Fruit fly (Drosophila melanogaster): ENCODE measurements around the gene CG5421.

The CG5421 gene

DNA sequence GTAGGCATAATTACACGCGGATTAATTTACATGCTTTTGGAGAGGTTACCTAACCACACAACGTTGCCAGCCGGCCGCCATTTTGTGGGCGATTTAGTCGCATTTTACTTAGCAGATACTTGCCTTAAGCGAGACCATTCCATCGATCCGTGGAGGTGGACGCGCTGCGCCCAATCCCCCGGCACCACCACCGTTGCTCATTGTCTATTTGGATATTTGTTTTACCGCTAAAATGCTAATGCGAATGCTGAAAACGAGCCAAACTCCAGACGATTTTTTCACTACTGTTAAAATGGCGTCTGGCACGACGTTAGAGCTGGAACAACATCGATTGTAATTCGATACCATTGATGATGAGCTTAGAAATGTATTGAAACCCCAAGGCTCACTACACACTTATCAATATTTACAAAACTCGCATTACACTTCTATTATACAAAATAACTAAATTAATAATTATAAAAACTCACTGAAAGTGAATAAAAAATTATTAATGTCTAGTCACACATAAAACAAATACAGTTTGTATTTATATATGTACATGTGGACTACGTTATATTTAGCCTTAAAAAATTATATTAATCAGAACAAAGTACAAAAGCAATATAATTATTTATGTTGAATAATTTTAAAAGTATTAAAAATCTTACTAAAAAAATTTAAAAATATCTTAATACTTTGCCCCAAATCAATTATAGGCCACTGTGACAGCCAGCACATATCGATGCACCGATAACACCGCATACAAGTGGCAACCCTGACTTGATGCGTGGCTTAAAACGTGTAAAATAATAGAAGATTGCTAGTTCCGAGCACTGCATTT is 14.0 kb downstream of the CG5421 start, which contains the start of gene eRF3 (continued):
- TF ChIP-seq Max (GFP tag; optimal IDR thresholded peaks at IDR 0.05) (peak; percentile 48), run (tag; optimal IDR thresholded peaks at IDR 0.05) (no peak), gcm (GFP tag; optimal IDR thresholded peaks at IDR 0.05) (peak; percentile 54), CG32772 (GFP tag; IDR thresholded peaks at IDR 0.05) (peak; percentile 79), crc (GFP tag; optimal IDR thresholded peaks at IDR 0.05) (no peak), CG9215 (GFP tag; IDR thresholded peaks at IDR 0.05) (peak; percentile 80), nau (GFP tag; optimal IDR thresholded peaks at IDR 0.05) (no peak), CG12299 (tag; optimal IDR thresholded peaks at IDR 0.05) (peak; percentile 72), ATbp (GFP tag; optimal IDR thresholded peaks at IDR 0.05) (peak; percentile 33), salm (tag; optimal IDR thresholded peaks at IDR 0.05) (no peak), MBD-R2 (GFP tag; IDR thresholded peaks at IDR 0.05) (0 out of 2 replicates have a peak, but pooled peaks have one; percentile 30), CG1792 (GFP tag; optimal IDR thresholded peaks at IDR 0.05) (no peak), fu2 (GFP tag; optimal IDR thresholded peaks at IDR 0.05) (peak; percentile 5), CG2202 (tag; optimal IDR thresholded peaks at IDR 0.05) (peak; percentile 31), GATAe (GFP tag; conservative IDR thresholded peaks at IDR 0.05) (peak; percentile 65), bcd (GFP tag; optimal IDR thresholded peaks at IDR 0.05) (peak; percentile 63), mirr (GFP tag; optimal IDR thresholded peaks at IDR 0.05) (peak; percentile 9), hbn (GFP tag; IDR thresholded peaks at IDR 0.05; ENCODE audit: partially characterized antibody) (no peak), sc (optimal IDR thresholded peaks at IDR 0.05) (no peak), sc (GFP tag; optimal IDR thresholded peaks at IDR 0.05) (peak; percentile 65), HmgZ (tag; optimal IDR thresholded peaks at IDR 0.05) (peak; percentile 6), CG7987 (GFP tag; optimal IDR thresholded peaks at IDR 0.05) (peak; percentile 8), Pdp1 (GFP tag; optimal IDR thresholded peaks at IDR 0.05) (peak in 1 of 2 experiments; percentile 96), dati (GFP tag; IDR thresholded peaks at IDR 0.05) (no peak), CG18764 (GFP tag; optimal IDR thresholded peaks at IDR 0.05) (peak; percentile 97), CG6175 (GFP tag; IDR thresholded peaks at IDR 0.05) (no peak; the same call in 2 of the 3 replicates), mam (GFP tag; optimal IDR thresholded peaks at IDR 0.05) (no peak), ab (GFP tag; optimal IDR thresholded peaks at IDR 0.05) (no peak), CG2116 (GFP tag; optimal IDR thresholded peaks at IDR 0.05) (peak; percentile 80), CG17328 (GFP tag; IDR thresholded peaks at IDR 0.05) (peak; percentile 69; the same call in 1 of the 2 replicates), sd (tag; optimal IDR thresholded peaks at IDR 0.05) (no peak), slbo (GFP tag; IDR thresholded peaks at IDR 0.05) (peak; percentile 87), CG12744 (GFP tag; optimal IDR thresholded peaks at IDR 0.05) (no peak), ap (GFP tag; IDR thresholded peaks at IDR 0.05) (peak; percentile 53), da (GFP tag; optimal IDR thresholded peaks at IDR 0.05) (no peak), CG8944 (GFP tag; optimal IDR thresholded peaks at IDR 0.05) (no peak), CG17361 (GFP tag; IDR thresholded peaks at IDR 0.05) (peak; percentile 96), Tbp (GFP tag; optimal IDR thresholded peaks at IDR 0.05) (no peak), CG4617 (GFP tag; optimal IDR thresholded peaks at IDR 0.05; ENCODE audit: borderline replicate concordance) (no peak), CG18476 (GFP tag; optimal IDR thresholded peaks at IDR 0.05) (peak; percentile 41), CG6813 (GFP tag; optimal IDR thresholded peaks at IDR 0.05) (no peak), E2f1 (GFP tag; IDR thresholded peaks at IDR 0.05) (peak; percentile 80), Elba2 (GFP tag; optimal IDR thresholded peaks at IDR 0.05) (peak; percentile 27), bsh (GFP tag; optimal IDR thresholded peaks at IDR 0.05) (peak in 1 of 2 experiments; percentile 71), ase (GFP tag; IDR thresholded peaks at IDR 0.05) (peak; percentile 42; the same call in 2 of the 3 replicates), so (GFP tag; IDR thresholded peaks at IDR 0.05) (0 out of 3 replicates have a peak, but pooled peaks have one; percentile 36), Xbp1 (GFP tag; optimal IDR thresholded peaks at IDR 0.05) (peak; percentile 78), CG3281 (GFP tag; optimal IDR thresholded peaks at IDR 0.05) (peak; percentile 58), lilli (GFP tag; optimal IDR thresholded peaks at IDR 0.05) (peak; percentile 62)

Measured in whole organism, embryonic.